Worm (Caenorhabditis elegans) whole organism, late embryonic: ENCODE data around the gene Y51A2D.1.

Source experiments
- C08G9.2 ChIP-seq: sonication (generic microtip); optimal IDR thresholded peaks from 2 replicates; lab custom pipeline; 2016; ENCODE audit warnings: mild to moderate bottlenecking, missing genetic modification characterization, moderate library complexity, missing compliant biosample characterization
- K02D7.2 ChIP-seq: sonication (generic microtip); optimal IDR thresholded peaks from 2 replicates; lab custom pipeline; 2017; ENCODE audit warnings: mild to moderate bottlenecking, missing genetic modification characterization, missing compliant biosample characterization
- T23F11.4 ChIP-seq: fragments of 200-800 bp; sonication (Bioruptor generic); optimal IDR thresholded peaks from 2 replicates; lab custom pipeline; 2018; ENCODE audit warnings: mild to moderate bottlenecking, missing genetic modification characterization, missing compliant biosample characterization
- Y22D7AL.16 ChIP-seq: sonication (generic microtip); optimal IDR thresholded peaks from 2 replicates; lab custom pipeline; 2016; ENCODE audit warnings: missing genetic modification characterization, missing compliant biosample characterization
- ama-1 ChIP-seq: fragments of 150-350 bp; optimal IDR thresholded peaks from 2 replicates; lab custom pipeline; 2014
- ceh-18 ChIP-seq: sonication (generic microtip); optimal IDR thresholded peaks from 2 replicates; lab custom pipeline; 2016; ENCODE audit warnings: missing genetic modification characterization, missing compliant biosample characterization
- ceh-19 ChIP-seq: fragments of 200-800 bp; sonication (Bioruptor generic); optimal IDR thresholded peaks from 2 replicates; lab custom pipeline; 2018; ENCODE audit warnings: mild to moderate bottlenecking, missing genetic modification characterization, missing compliant biosample characterization
- ceh-24 ChIP-seq: sonication (generic microtip); optimal IDR thresholded peaks from 2 replicates; lab custom pipeline; 2016; ENCODE audit warnings: mild to moderate bottlenecking, missing genetic modification characterization, missing compliant biosample characterization
- ceh-30 ChIP-seq: fragments of 150-350 bp; optimal IDR thresholded peaks from 2 replicates; lab custom pipeline; 2014; ENCODE audit warnings: missing biosample characterization, missing genetic modification characterization
- ceh-34 ChIP-seq: sonication (generic microtip); optimal IDR thresholded peaks from 2 replicates; lab custom pipeline; 2016; ENCODE audit warnings: mild to moderate bottlenecking, missing genetic modification characterization, missing compliant biosample characterization
- ceh-45 ChIP-seq: fragments of 200-800 bp; sonication (Bioruptor generic); IDR thresholded peaks from 2 replicates; pipeline ENCODE4 v1.3.6; 2022; ENCODE audit warnings: missing genetic modification reagents, missing genetic modification characterization, missing compliant biosample characterization
- ceh-48 ChIP-seq: sonication (generic microtip); optimal IDR thresholded peaks from 2 replicates; lab custom pipeline; 2016; ENCODE audit warnings: missing genetic modification characterization, inconsistent platforms, missing compliant biosample characterization
- ceh-6 ChIP-seq: fragments of 200-800 bp; sonication (Bioruptor generic); optimal IDR thresholded peaks from 2 replicates; lab custom pipeline; 2018; ENCODE audit warnings: mild to moderate bottlenecking, missing genetic modification characterization, missing compliant biosample characterization
- che-1 ChIP-seq: sonication (generic microtip); optimal IDR thresholded peaks from 2 replicates; lab custom pipeline; 2016; ENCODE audit warnings: mild to moderate bottlenecking, missing genetic modification characterization, missing compliant biosample characterization
- ets-4 ChIP-seq: sonication (generic microtip); optimal IDR thresholded peaks from 2 replicates; lab custom pipeline; 2016; ENCODE audit warnings: missing genetic modification characterization, missing compliant biosample characterization
- eyg-1 ChIP-seq: sonication (generic microtip); optimal IDR thresholded peaks from 2 replicates; lab custom pipeline; 2016; ENCODE audit warnings: missing genotype, missing genetic modification characterization, missing compliant biosample characterization
- fax-1 ChIP-seq: sonication (generic microtip); optimal IDR thresholded peaks from 2 replicates; lab custom pipeline; 2016; ENCODE audit warnings: missing genotype, missing genetic modification characterization, missing compliant biosample characterization
- hlh-13 ChIP-seq: fragments of 200-800 bp; sonication (Bioruptor generic); optimal IDR thresholded peaks from 2 replicates; lab custom pipeline; 2018; ENCODE audit warnings: mild to moderate bottlenecking, missing genetic modification characterization, missing compliant biosample characterization
- hlh-15 ChIP-seq: sonication (generic microtip); optimal IDR thresholded peaks from 2 replicates; lab custom pipeline; 2016; ENCODE audit warnings: missing genetic modification characterization, missing compliant biosample characterization
- hlh-30 ChIP-seq: sonication (generic microtip); optimal IDR thresholded peaks from 2 replicates; lab custom pipeline; 2017; ENCODE audit warnings: antibody characterized with exemption, missing genetic modification characterization, missing compliant biosample characterization; ENCODE audit not compliant: insufficient read depth
- hlh-8 ChIP-seq: sonication (generic microtip); optimal IDR thresholded peaks from 2 replicates; lab custom pipeline; 2016; ENCODE audit warnings: missing genotype, missing genetic modification characterization, missing compliant biosample characterization
- lin-11 ChIP-seq: fragments of 200-800 bp; sonication (Bioruptor generic); optimal IDR thresholded peaks from 2 replicates; lab custom pipeline; 2018; ENCODE audit warnings: mild to moderate bottlenecking, missing genetic modification characterization, missing compliant biosample characterization
- nfya-1 ChIP-seq: sonication (generic microtip); optimal IDR thresholded peaks from 2 replicates; lab custom pipeline; 2017; ENCODE audit warnings: missing genetic modification characterization, mild to moderate bottlenecking, missing compliant biosample characterization, antibody characterized with exemption, moderate library complexity
- nhr-11 ChIP-seq: fragments of 150-350 bp; optimal IDR thresholded peaks from 2 replicates; lab custom pipeline; 2014; ENCODE audit warnings: missing biosample characterization, missing genetic modification characterization
- nhr-232 ChIP-seq: sonication (generic microtip); optimal IDR thresholded peaks from 2 replicates; lab custom pipeline; 2016; ENCODE audit warnings: missing genetic modification characterization, missing compliant biosample characterization
- odd-2 ChIP-seq: sonication (generic microtip); optimal IDR thresholded peaks from 2 replicates; lab custom pipeline; 2017; ENCODE audit warnings: antibody characterized with exemption, mild to moderate bottlenecking, missing genetic modification characterization, missing compliant biosample characterization
- pag-3 ChIP-seq: sonication (generic microtip); optimal IDR thresholded peaks from 2 replicates; lab custom pipeline; 2016; ENCODE audit warnings: missing compliant biosample characterization, missing genetic modification characterization, borderline replicate concordance
- pha-2 ChIP-seq: sonication (generic microtip); optimal IDR thresholded peaks from 2 replicates; lab custom pipeline; 2017; ENCODE audit warnings: mild to moderate bottlenecking, missing genetic modification characterization, missing compliant biosample characterization
- rnt-1 ChIP-seq: sonication (generic microtip); optimal IDR thresholded peaks from 2 replicates; lab custom pipeline; 2016; ENCODE audit warnings: missing genetic modification characterization, missing compliant biosample characterization
- sdc-2 ChIP-seq: sonication (generic microtip); optimal IDR thresholded peaks from 2 replicates; lab custom pipeline; 2016; ENCODE audit warnings: missing genotype, missing genetic modification characterization, missing compliant biosample characterization
- syd-9 ChIP-seq: sonication (generic microtip); optimal IDR thresholded peaks from 2 replicates; lab custom pipeline; 2016; ENCODE audit warnings: mild to moderate bottlenecking, missing genetic modification characterization, moderate library complexity, missing compliant biosample characterization
- tbx-2 ChIP-seq: sonication (generic microtip); optimal IDR thresholded peaks from 2 replicates; lab custom pipeline; 2016; ENCODE audit warnings: missing genetic modification characterization, missing compliant biosample characterization
- ttx-3 ChIP-seq: sonication (generic microtip); optimal IDR thresholded peaks from 2 replicates; lab custom pipeline; 2016; ENCODE audit warnings: missing genetic modification reagents, missing genetic modification characterization, missing compliant biosample characterization
- unc-55 ChIP-seq: sonication (generic microtip); optimal IDR thresholded peaks from 2 replicates; lab custom pipeline; 2017; ENCODE audit warnings: missing biosample characterization, missing genetic modification reagents, missing genetic modification characterization
- unc-86 ChIP-seq: sonication (generic microtip); optimal IDR thresholded peaks from 2 replicates; lab custom pipeline; 2016; ENCODE audit warnings: missing genetic modification characterization, missing compliant biosample characterization
- ztf-16 ChIP-seq: sonication (generic microtip); optimal IDR thresholded peaks from 2 replicates; lab custom pipeline; 2017; ENCODE audit warnings: missing genetic modification characterization, missing compliant biosample characterization

Gene Y51A2D.1

ce11 chrV:18533606-18534005 is 24.9 kb downstream of the Y51A2D.1 start, which contains the start of gene ints-5:
ints-5 (plus strand) TSS chrV:18533953.
- TF ChIP-seq eyg-1 (tag; lab: Kevin White, UChicago) (no peak), nfya-1 (tag; lab: Kevin White, UChicago) (peak; percentile 16)

- TF ChIP-seq rnt-1 (no peak), ceh-30 (no peak), ets-4 (tag; lab: Kevin White, UChicago) (no peak), odd-2 (tag; lab: Kevin White, UChicago) (no peak), eyg-1 (tag; lab: Kevin White, UChicago) (no peak), che-1 (no peak), hlh-13 (GFP tag; lab: Kevin White, UChicago) (no peak), syd-9 (tag; lab: Kevin White, UChicago) (no peak), C08G9.2 (no peak), ceh-34 (tag; lab: Kevin White, UChicago) (no peak)
Measured at ce11 chrV:18536015-18536414, 27.4 kb downstream of the Y51A2D.1 start.

- no peak for TF ChIP-seq pag-3 (tag; lab: Kevin White, UChicago)
- no peak for TF ChIP-seq sdc-2 (tag; lab: Kevin White, UChicago)
- TF ChIP-seq ttx-3 (tag; lab: Kevin White, UChicago), result no peak
- TF ChIP-seq nhr-232 (tag; lab: Kevin White, UChicago), result no peak
- no peak for TF ChIP-seq T23F11.4
- TF ChIP-seq fax-1, result no peak
- TF ChIP-seq syd-9 (tag; lab: Kevin White, UChicago), result no peak
- TF ChIP-seq ama-1 (lab: Kevin White, UChicago), result no peak
- TF ChIP-seq ceh-30, result no peak
Measured at ce11 chrV:18553750-18554149, 45.1 kb downstream of the Y51A2D.1 start, which contains the start of gene Y51A2D.8. Y51A2D.8 (minus strand) TSS chrV:18553850.

- TF ChIP-seq ceh-18 (tag; lab: Kevin White, UChicago), result no peak
- TF ChIP-seq ceh-30, result no peak
- TF ChIP-seq ceh-48, result no peak
- no peak for TF ChIP-seq unc-55 (GFP tag; lab: Kevin White, UChicago)
- no peak for TF ChIP-seq ets-4 (tag; lab: Kevin White, UChicago)
- TF ChIP-seq nfya-1 (tag; lab: Kevin White, UChicago), result no peak
- no peak for TF ChIP-seq eyg-1 (tag; lab: Kevin White, UChicago)
- TF ChIP-seq hlh-15 (tag; lab: Kevin White, UChicago), result no peak
- TF ChIP-seq nhr-11, result no peak
- no peak for TF ChIP-seq ceh-24 (tag; lab: Kevin White, UChicago)
- TF ChIP-seq ceh-6, result no peak
- no peak for TF ChIP-seq tbx-2 (tag; lab: Kevin White, UChicago)
- TF ChIP-seq ttx-3 (tag; lab: Kevin White, UChicago), result no peak
- no peak for TF ChIP-seq ceh-45
- TF ChIP-seq, all 69 proteins: peak for 0
Measured at ce11 chrV:18556488-18556887, 47.8 kb downstream of the Y51A2D.1 start, which contains the start of the genes ttr-24 and ttr-25. ttr-24 (minus strand) TSS chrV:18556643. ttr-25 (plus strand) TSS chrV:18556714.

DNA sequence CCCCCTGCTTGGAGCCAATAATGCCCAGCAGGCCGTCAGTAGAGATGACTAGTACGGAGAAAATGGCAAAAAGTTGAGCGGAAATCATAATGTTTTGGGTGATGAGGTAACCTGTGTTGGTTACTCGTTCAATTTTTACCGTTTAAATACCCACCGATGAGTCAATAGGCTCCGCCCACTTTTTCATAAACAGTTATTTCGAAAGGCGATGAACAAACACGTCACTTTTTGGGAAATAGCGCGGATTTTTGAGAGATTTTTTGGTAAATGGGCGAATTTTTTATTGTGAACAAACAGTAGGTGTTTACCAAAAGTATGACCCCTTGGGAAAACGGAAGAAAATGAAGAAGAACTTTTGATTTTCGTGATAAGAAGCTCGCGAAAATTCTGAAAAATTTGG is 51.5 kb downstream of the Y51A2D.1 start, which contains the start of gene ttr-26:
Gene ttr-26, minus strand, starts transcription at position 101 of the 400 bp plus-strand sequence.
- TF ChIP-seq ceh-45 (no peak), nhr-11 (no peak), sdc-2 (tag; lab: Kevin White, UChicago) (no peak), tbx-2 (tag; lab: Kevin White, UChicago) (no peak), che-1 (no peak), K02D7.2 (tag; lab: Kevin White, UChicago) (no peak), ztf-16 (tag; lab: Kevin White, UChicago) (no peak), ceh-18 (tag; lab: Kevin White, UChicago) (no peak), lin-11 (tag; lab: Kevin White, UChicago) (no peak), ceh-19 (GFP tag; lab: Kevin White, UChicago) (no peak), ceh-24 (tag; lab: Kevin White, UChicago) (no peak), unc-86 (tag; lab: Kevin White, UChicago) (no peak), Y22D7AL.16 (tag; lab: Kevin White, UChicago) (no peak), hlh-8 (no peak), hlh-30 (tag; lab: Kevin White, UChicago) (no peak), pha-2 (tag; lab: Kevin White, UChicago) (no peak)
